Worm (Caenorhabditis elegans) whole organism, L3 larva: Measurements from ENCODE around the gene gst-24.

Experiments used
- R02D3.7 ChIP-seq: fragments of 150-350 bp; optimal IDR thresholded peaks from 2 replicates; lab custom pipeline; 2014; ENCODE audit warnings: missing biosample characterization, missing genetic modification characterization
- ZK546.5 ChIP-seq: sonication (generic microtip); optimal IDR thresholded peaks from 2 replicates; lab custom pipeline; 2017; ENCODE audit warnings: missing biosample characterization, missing genetic modification characterization
- aly-2 ChIP-seq: fragments of 150-350 bp; optimal IDR thresholded peaks from 2 replicates; lab custom pipeline; 2014; ENCODE audit warnings: missing biosample characterization, missing genetic modification characterization
- ama-1 ChIP-seq: fragments of 150-350 bp; optimal IDR thresholded peaks from 2 replicates; lab custom pipeline; 2018
- ceh-16 ChIP-seq: sonication (generic microtip); optimal IDR thresholded peaks from 2 replicates; lab custom pipeline; 2017; ENCODE audit warnings: missing biosample characterization, missing genetic modification characterization
- ceh-28 ChIP-seq: fragments of 150-350 bp; optimal IDR thresholded peaks from 2 replicates; lab custom pipeline; 2014; ENCODE audit warnings: missing biosample characterization, missing genetic modification reagents, missing genetic modification characterization
- ceh-82 ChIP-seq: fragments of 150-350 bp; optimal IDR thresholded peaks from 2 replicates; lab custom pipeline; 2014; ENCODE audit warnings: missing biosample characterization, missing genetic modification characterization
- ceh-9 ChIP-seq: sonication (generic microtip); optimal IDR thresholded peaks from 2 replicates; lab custom pipeline; 2018; ENCODE audit warnings: missing biosample characterization, missing genetic modification characterization
- daf-12 ChIP-seq: fragments of 150-350 bp; optimal IDR thresholded peaks from 2 replicates; lab custom pipeline; 2014; ENCODE audit warnings: missing biosample characterization, missing genetic modification reagents, missing genetic modification characterization
- egl-27 ChIP-seq: sonication (generic microtip); optimal IDR thresholded peaks from 4 replicates; lab custom pipeline; 2017; ENCODE audit warnings: missing biosample characterization, missing genetic modification reagents, missing genetic modification characterization
- egl-5 ChIP-seq: fragments of 150-350 bp; optimal IDR thresholded peaks from 2 replicates; lab custom pipeline; 2017; ENCODE audit warnings: missing biosample characterization, missing genetic modification reagents, missing genetic modification characterization, inconsistent platforms
- elt-1 ChIP-seq: fragments of 150-350 bp; optimal IDR thresholded peaks from 2 replicates; lab custom pipeline; 2014; ENCODE audit warnings: missing biosample characterization, missing genetic modification characterization
- elt-2 ChIP-seq: sonication (generic microtip); optimal IDR thresholded peaks from 2 replicates; lab custom pipeline; 2016; ENCODE audit warnings: missing genetic modification reagents, mild to moderate bottlenecking, missing genetic modification characterization, missing compliant biosample characterization
- elt-3 ChIP-seq, 3 experiments: fragments of 150-350 bp in 1 of 3; sonication (generic microtip) in 2 of 3; optimal IDR thresholded peaks; 2 replicates in 2 of 3; 4 replicates in 1 of 3; lab custom pipeline; 2014 to 2017; ENCODE audit warnings: missing biosample characterization in 3 of 3, missing genetic modification characterization in 3 of 3
- fos-1 ChIP-seq: fragments of 150-350 bp; optimal IDR thresholded peaks from 2 replicates; lab custom pipeline; 2014; ENCODE audit warnings: missing biosample characterization, missing genetic modification characterization
- hmg-11 ChIP-seq: sonication (generic microtip); optimal IDR thresholded peaks from 2 replicates; lab custom pipeline; 2016; ENCODE audit warnings: missing genetic modification characterization, missing compliant biosample characterization
- jun-1 ChIP-seq: fragments of 150-350 bp; optimal IDR thresholded peaks from 2 replicates; lab custom pipeline; 2014; ENCODE audit warnings: missing biosample characterization, missing genetic modification reagents, missing genetic modification characterization
- lin-15B ChIP-seq: fragments of 150-350 bp; optimal IDR thresholded peaks from 2 replicates; lab custom pipeline; 2014; ENCODE audit warnings: missing biosample characterization, missing genetic modification characterization
- mdl-1 ChIP-seq: fragments of 150-350 bp; optimal IDR thresholded peaks from 2 replicates; lab custom pipeline; 2014; ENCODE audit warnings: missing biosample characterization, missing genetic modification characterization
- mml-1 ChIP-seq: fragments of 150-350 bp; sonication (generic microtip); optimal IDR thresholded peaks from 3 replicates; lab custom pipeline; 2014; ENCODE audit warnings: missing biosample characterization, missing genetic modification characterization
- nfya-1 ChIP-seq: sonication (generic microtip); optimal IDR thresholded peaks from 2 replicates; lab custom pipeline; 2017; ENCODE audit warnings: missing genetic modification characterization, mild to moderate bottlenecking, missing compliant biosample characterization, antibody characterized with exemption, moderate library complexity; ENCODE audit not compliant: insufficient read depth
- nhr-23 ChIP-seq: fragments of 150-350 bp; optimal IDR thresholded peaks from 2 replicates; lab custom pipeline; 2014; ENCODE audit warnings: missing biosample characterization, missing genetic modification reagents, missing genetic modification characterization
- nhr-237 ChIP-seq: fragments of 150-350 bp; optimal IDR thresholded peaks from 2 replicates; lab custom pipeline; 2014; ENCODE audit warnings: missing biosample characterization, missing genetic modification characterization
- nhr-25 ChIP-seq: sonication (generic microtip); optimal IDR thresholded peaks from 2 replicates; lab custom pipeline; 2017; ENCODE audit warnings: missing biosample characterization, missing genetic modification characterization
- nhr-28 ChIP-seq: fragments of 150-350 bp; optimal IDR thresholded peaks from 2 replicates; lab custom pipeline; 2014; ENCODE audit warnings: missing biosample characterization, missing genetic modification characterization
- nhr-43 ChIP-seq: sonication (generic microtip); optimal IDR thresholded peaks from 2 replicates; lab custom pipeline; 2016; ENCODE audit warnings: mild to moderate bottlenecking, missing genetic modification characterization, missing compliant biosample characterization; ENCODE audit not compliant: poor library complexity, severe bottlenecking
- nhr-67 ChIP-seq: fragments of 150-350 bp; optimal IDR thresholded peaks from 2 replicates; lab custom pipeline; 2014; ENCODE audit warnings: missing biosample characterization, missing genetic modification characterization
- nhr-76 ChIP-seq: fragments of 150-350 bp; sonication (generic microtip); optimal IDR thresholded peaks from 5 replicates; lab custom pipeline; 2014; ENCODE audit warnings: missing biosample characterization, missing genetic modification characterization
- pha-4 ChIP-seq: fragments of 150-350 bp; optimal IDR thresholded peaks from 2 replicates; lab custom pipeline; 2014; ENCODE audit warnings: missing biosample characterization, missing genetic modification reagents, missing genetic modification characterization
- pqm-1 ChIP-seq: fragments of 150-350 bp; optimal IDR thresholded peaks from 2 replicates; lab custom pipeline; 2017; ENCODE audit warnings: missing biosample characterization, missing genetic modification characterization, inconsistent platforms
- sea-2 ChIP-seq: fragments of 150-350 bp; sonication (generic microtip); optimal IDR thresholded peaks from 4 replicates; lab custom pipeline; 2014; ENCODE audit warnings: missing biosample characterization, missing genetic modification reagents, missing genetic modification characterization
- skn-1 ChIP-seq: fragments of 150-350 bp; optimal IDR thresholded peaks from 2 replicates; lab custom pipeline; 2014; ENCODE audit warnings: missing biosample characterization, missing genetic modification characterization
- snpc-4 ChIP-seq: fragments of 150-350 bp; optimal IDR thresholded peaks from 2 replicates; lab custom pipeline; 2014; ENCODE audit warnings: missing biosample characterization, missing genetic modification characterization
- tbx-2 ChIP-seq: sonication (generic microtip); optimal IDR thresholded peaks from 2 replicates; lab custom pipeline; 2016; ENCODE audit warnings: mild to moderate bottlenecking, missing genetic modification characterization, missing compliant biosample characterization
- zag-1 ChIP-seq: fragments of 150-350 bp; optimal IDR thresholded peaks from 2 replicates; lab custom pipeline; 2014; ENCODE audit warnings: missing biosample characterization, missing genetic modification characterization
- ztf-11 ChIP-seq: fragments of 150-350 bp; optimal IDR thresholded peaks from 2 replicates; lab custom pipeline; 2014; ENCODE audit warnings: missing biosample characterization, missing genetic modification characterization

The gst-24 gene

ce11 chrII:13638576-13638975 lies 27.4 kb upstream of the gst-24 start:
- peak; percentile 79 for TF ChIP-seq ceh-28 (tag; lab: Kevin White, UChicago)
- TF ChIP-seq nhr-23 (tag; lab: Kevin White, UChicago) = peak; percentile 89
- TF ChIP-seq ceh-82 = no peak
- TF ChIP-seq aly-2 (tag; lab: Kevin White, UChicago) = no peak
- TF ChIP-seq elt-1 (tag; lab: Kevin White, UChicago) = peak; percentile 97
- TF ChIP-seq nhr-43 (tag; lab: Kevin White, UChicago) = peak; percentile 54
- TF ChIP-seq fos-1 (tag; lab: Kevin White, UChicago) = no peak
- no peak for TF ChIP-seq ceh-9 (tag; lab: Kevin White, UChicago)
- no peak for TF ChIP-seq sea-2
- no peak for TF ChIP-seq egl-27 (tag; lab: Kevin White, UChicago)
- no peak for TF ChIP-seq pha-4 (tag; lab: Kevin White, UChicago)
- TF ChIP-seq ceh-16 = no peak
- TF ChIP-seq pqm-1 = peak; percentile 76
- TF ChIP-seq elt-2 = peak; percentile 75
- no peak for TF ChIP-seq ZK546.5
- no peak for TF ChIP-seq ztf-11 (tag; lab: Kevin White, UChicago)
- no peak for TF ChIP-seq jun-1 (tag; lab: Kevin White, UChicago)
- TF ChIP-seq nhr-237 (tag; lab: Kevin White, UChicago) = no peak
- no peak for TF ChIP-seq hmg-11
- TF ChIP-seq nhr-25 = peak; percentile 87
- TF ChIP-seq daf-12 (tag; lab: Kevin White, UChicago) = no peak
- TF ChIP-seq nhr-67 (tag; lab: Kevin White, UChicago) = no peak
- TF ChIP-seq elt-3 (tag; optimal IDR thresholded peaks at IDR 0.05; lab: Kevin White, UChicago) = peak in 1 of 3 experiments; percentile 5
- TF ChIP-seq snpc-4 (tag; lab: Kevin White, UChicago) = no peak
- TF ChIP-seq tbx-2 = no peak
- TF ChIP-seq nfya-1 = peak; percentile 17
- TF ChIP-seq mdl-1 (tag; lab: Kevin White, UChicago) = no peak
- TF ChIP-seq skn-1 = peak; percentile 17
- no peak for TF ChIP-seq nhr-28
- no peak for TF ChIP-seq lin-15B

- TF ChIP-seq nhr-43 (tag; lab: Kevin White, UChicago) = peak; percentile 5
- no peak for TF ChIP-seq ztf-11 (tag; lab: Kevin White, UChicago)
Observed at ce11 chrII:13637941-13638489, 26.8 kb upstream of the gst-24 start, which contains the start of gene phdh-1. TSS of gene phdh-1 (minus strand) at chrII:13638480.

- TF ChIP-seq mml-1 (no peak), ama-1 (lab: Kevin White, UChicago) (peak; percentile 27), egl-5 (tag; lab: Kevin White, UChicago) (no peak)
Observed at ce11 chrII:13637464-13637863, 26.3 kb upstream of the gst-24 start.

- peak; percentile 29 for TF ChIP-seq nhr-23 (tag; lab: Kevin White, UChicago)
- peak; percentile 78 for TF ChIP-seq nhr-43 (tag; lab: Kevin White, UChicago)
- TF ChIP-seq snpc-4 (tag; lab: Kevin White, UChicago) = no peak
- no peak for TF ChIP-seq ceh-16
- TF ChIP-seq sea-2 = no peak
- TF ChIP-seq nhr-28 = no peak
- no peak for TF ChIP-seq zag-1
Observed at ce11 chrII:13636596-13636995, 25.4 kb upstream of the gst-24 start.

- no peak for TF ChIP-seq nhr-76 (tag; lab: Kevin White, UChicago)
- TF ChIP-seq elt-2 = peak; percentile 30
- TF ChIP-seq R02D3.7 (tag; lab: Kevin White, UChicago) = no peak
- TF ChIP-seq ama-1 (lab: Kevin White, UChicago) = no peak
- TF ChIP-seq elt-3 (tag; optimal IDR thresholded peaks at IDR 0.05; lab: Kevin White, UChicago) = no peak
- TF ChIP-seq aly-2 (tag; lab: Kevin White, UChicago) = no peak
- no peak for TF ChIP-seq nhr-43 (tag; lab: Kevin White, UChicago)
- no peak for TF ChIP-seq nhr-237 (tag; lab: Kevin White, UChicago)
- TF ChIP-seq ceh-16 = no peak
- no peak for TF ChIP-seq daf-12 (tag; lab: Kevin White, UChicago)
- peak; percentile 81 for TF ChIP-seq elt-1 (tag; lab: Kevin White, UChicago)
Observed at ce11 chrII:13632238-13632637, 21.1 kb upstream of the gst-24 start, which contains the start of gene tag-10. TSS of gene tag-10 (plus strand) at chrII:13632584.
